Worm (Caenorhabditis elegans) whole organism, young adult: ENCODE results near the gene srw-24.
A peak's percentile ranks its signal among the peaks of the same experiment; 100 is the strongest.

Experiments used
- B0019.2 ChIP-seq: fragments of 200-800 bp; sonication (Bioruptor generic); conservative IDR thresholded peaks from 2 replicates; pipeline ENCODE4 v1.3.6; 2022; ENCODE audit warnings: missing genetic modification reagents, missing genetic modification characterization, missing compliant biosample characterization
- B0261.1 ChIP-seq: sonication (generic microtip); optimal IDR thresholded peaks from 2 replicates; lab custom pipeline; 2016; ENCODE audit warnings: mild to moderate bottlenecking, missing genetic modification characterization, moderate library complexity, missing compliant biosample characterization
- F23B12.7 ChIP-seq: sonication (generic microtip); optimal IDR thresholded peaks from 2 replicates; lab custom pipeline; 2017; ENCODE audit warnings: missing genetic modification characterization, mild to moderate bottlenecking, missing compliant biosample characterization, antibody characterized with exemption, moderate library complexity; ENCODE audit not compliant: insufficient read depth
- F33H1.4 ChIP-seq: fragments of 200-800 bp; sonication (Bioruptor generic); IDR thresholded peaks from 2 replicates; pipeline ENCODE4 v1.3.6; 2022; ENCODE audit warnings: missing genetic modification reagents, missing genetic modification characterization, missing compliant biosample characterization
- F39B2.1 ChIP-seq: fragments of 200-800 bp; sonication (Bioruptor generic); IDR thresholded peaks from 2 replicates; pipeline ENCODE4 v1.3.6; 2022; ENCODE audit warnings: missing genetic modification reagents, missing genetic modification characterization, missing compliant biosample characterization
- F49E8.2 ChIP-seq: sonication (generic microtip); optimal IDR thresholded peaks from 3 replicates; lab custom pipeline; 2017; ENCODE audit warnings: missing genetic modification characterization, mild to moderate bottlenecking, missing compliant biosample characterization, antibody characterized with exemption, moderate library complexity; ENCODE audit not compliant: insufficient read depth
- F55B11.4 ChIP-seq: sonication (generic microtip); optimal IDR thresholded peaks from 2 replicates; lab custom pipeline; 2016; ENCODE audit warnings: missing compliant biosample characterization, missing genetic modification characterization, borderline replicate concordance; ENCODE audit not compliant: insufficient read depth
- F57A8.1 ChIP-seq: fragments of 200-800 bp; sonication (Bioruptor generic); optimal IDR thresholded peaks from 2 replicates; lab custom pipeline; 2018; ENCODE audit warnings: mild to moderate bottlenecking, missing genetic modification characterization, moderate library complexity, missing compliant biosample characterization
- T26A5.8 ChIP-seq: sonication (generic microtip); optimal IDR thresholded peaks from 2 replicates; lab custom pipeline; 2016; ENCODE audit warnings: missing genetic modification characterization, missing compliant biosample characterization
- Y53G8AR.9 ChIP-seq: fragments of 200-800 bp; sonication (Bioruptor generic); conservative IDR thresholded peaks from 2 replicates; pipeline ENCODE4 v1.3.6; 2022; ENCODE audit warnings: missing genetic modification reagents, missing genetic modification characterization, missing compliant biosample characterization
- Y56A3A.18 ChIP-seq: fragments of 200-800 bp; sonication (Bioruptor generic); IDR thresholded peaks from 2 replicates; pipeline ENCODE4 v1.3.6; 2022; ENCODE audit warnings: missing genetic modification reagents, missing genetic modification characterization, missing compliant biosample characterization
- Y95B8A.8 ChIP-seq: fragments of 200-800 bp; sonication (Bioruptor generic); IDR thresholded peaks from 2 replicates; pipeline ENCODE4 v1.3.6; 2022; ENCODE audit warnings: missing genetic modification reagents, missing genetic modification characterization, missing compliant biosample characterization
- ama-1 ChIP-seq, 3 experiments: fragments of 150-350 bp in 1 of 3; sonication (generic microtip) in 2 of 3; optimal IDR thresholded peaks; 2 replicates each; lab custom pipeline; 2014 to 2018; ENCODE audit warnings: missing biosample characterization in 2 of 3, missing genetic modification characterization in 2 of 3, missing genetic modification reagents in 2 of 3
- athp-1 ChIP-seq: sonication (generic microtip); optimal IDR thresholded peaks from 2 replicates; lab custom pipeline; 2017; ENCODE audit warnings: mild to moderate bottlenecking, missing genetic modification characterization, missing compliant biosample characterization
- attf-3 ChIP-seq: fragments of 200-800 bp; sonication (Bioruptor generic); conservative IDR thresholded peaks from 2 replicates; pipeline ENCODE4 v1.3.6; 2022; ENCODE audit warnings: missing genetic modification reagents, missing genetic modification characterization, missing compliant biosample characterization
- attf-5 ChIP-seq: fragments of 200-800 bp; sonication (Bioruptor generic); optimal IDR thresholded peaks from 2 replicates; lab custom pipeline; 2018; ENCODE audit warnings: mild to moderate bottlenecking, missing genetic modification characterization, missing compliant biosample characterization
- bed-2 ChIP-seq: fragments of 200-800 bp; sonication (Bioruptor generic); IDR thresholded peaks from 2 replicates; pipeline ENCODE4 v1.3.6; 2022; ENCODE audit warnings: missing genetic modification reagents, missing genetic modification characterization, missing compliant biosample characterization
- cebp-1 ChIP-seq, 2 experiments: fragments of 200-800 bp in 1 of 2; sonication (Bioruptor generic) in 1 of 2; sonication (generic microtip) in 1 of 2; IDR thresholded peaks in 1 of 2; optimal IDR thresholded peaks in 1 of 2; 2 replicates each; pipeline versions ENCODE4 v1.3.6 to Lab custom; 2017 to 2022; ENCODE audit warnings: missing compliant biosample characterization in 2 of 2, missing genetic modification characterization in 2 of 2, mild to moderate bottlenecking in 1 of 2, missing genetic modification reagents in 1 of 2, moderate library complexity in 1 of 2
- ceh-58 ChIP-seq: fragments of 200-800 bp; sonication (Bioruptor generic); IDR thresholded peaks from 2 replicates; pipeline ENCODE4 v1.3.6; 2022; ENCODE audit warnings: missing genetic modification characterization, missing compliant biosample characterization
- ceh-79 ChIP-seq: sonication (generic microtip); optimal IDR thresholded peaks from 2 replicates; lab custom pipeline; 2017; ENCODE audit warnings: mild to moderate bottlenecking, missing genetic modification characterization, missing compliant biosample characterization
- die-1 ChIP-seq: sonication (generic microtip); optimal IDR thresholded peaks from 2 replicates; lab custom pipeline; 2016; ENCODE audit warnings: missing genotype, mild to moderate bottlenecking, missing genetic modification characterization, missing compliant biosample characterization
- dox-1 ChIP-seq: fragments of 200-800 bp; sonication (Bioruptor generic); IDR thresholded peaks from 2 replicates; pipeline ENCODE4 v1.3.6; 2022; ENCODE audit warnings: missing genetic modification reagents, missing genetic modification characterization, missing compliant biosample characterization
- egl-44 ChIP-seq: fragments of 200-800 bp; sonication (Bioruptor generic); IDR thresholded peaks from 2 replicates; pipeline ENCODE4 v1.3.6; 2022; ENCODE audit warnings: missing genetic modification reagents, missing genetic modification characterization, missing compliant biosample characterization
- ekl-4 ChIP-seq: fragments of 200-800 bp; sonication (Bioruptor generic); IDR thresholded peaks from 2 replicates; pipeline ENCODE4 v1.3.6; 2022; ENCODE audit warnings: missing genetic modification reagents, missing genetic modification characterization, missing compliant biosample characterization
- hlh-26 ChIP-seq: fragments of 200-800 bp; sonication (Bioruptor generic); conservative IDR thresholded peaks from 2 replicates; pipeline ENCODE4 v1.3.6; 2022; ENCODE audit warnings: missing genetic modification reagents, missing genetic modification characterization, missing compliant biosample characterization
- hmg-1.2 ChIP-seq: fragments of 200-800 bp; sonication (Bioruptor generic); IDR thresholded peaks from 2 replicates; pipeline ENCODE4 v1.3.6; 2022; ENCODE audit warnings: missing genetic modification reagents, missing genetic modification characterization, missing compliant biosample characterization
- hrde-1 ChIP-seq: sonication (generic microtip); optimal IDR thresholded peaks from 2 replicates; lab custom pipeline; 2016; ENCODE audit warnings: missing genetic modification characterization, mild to moderate bottlenecking, missing compliant biosample characterization, moderate library complexity, missing genotype, missing genetic modification reagents, borderline replicate concordance
- lin-26 ChIP-seq: fragments of 200-800 bp; sonication (Bioruptor generic); IDR thresholded peaks from 2 replicates; pipeline ENCODE4 v1.3.6; 2022; ENCODE audit warnings: missing genetic modification reagents, missing genetic modification characterization, missing compliant biosample characterization
- lsl-1 ChIP-seq: fragments of 200-800 bp; sonication (Bioruptor generic); optimal IDR thresholded peaks from 2 replicates; lab custom pipeline; 2018; ENCODE audit warnings: mild to moderate bottlenecking, missing genetic modification characterization, moderate library complexity, missing compliant biosample characterization
- madf-8 ChIP-seq: fragments of 200-800 bp; sonication (Bioruptor generic); conservative IDR thresholded peaks from 2 replicates; pipeline ENCODE4 v1.3.6; 2022; ENCODE audit warnings: missing genetic modification reagents, missing genetic modification characterization, missing compliant biosample characterization
- nhr-179 ChIP-seq: sonication (generic microtip); optimal IDR thresholded peaks from 2 replicates; lab custom pipeline; 2016; ENCODE audit warnings: mild to moderate bottlenecking, missing genetic modification characterization, missing compliant biosample characterization
- nhr-80 ChIP-seq: sonication (generic microtip); optimal IDR thresholded peaks from 2 replicates; lab custom pipeline; 2016; ENCODE audit warnings: missing genetic modification characterization, missing compliant biosample characterization
- pbrm-1 ChIP-seq: fragments of 200-800 bp; sonication (Bioruptor generic); IDR thresholded peaks from 2 replicates; pipeline ENCODE4 v1.3.6; 2022; ENCODE audit warnings: missing genetic modification reagents, missing genetic modification characterization, missing compliant biosample characterization
- rcor-1 ChIP-seq: fragments of 200-800 bp; sonication (Bioruptor generic); IDR thresholded peaks from 2 replicates; pipeline ENCODE4 v1.3.6; 2022; ENCODE audit warnings: missing genetic modification reagents, missing genetic modification characterization, missing compliant biosample characterization
- sea-2 ChIP-seq: fragments of 200-800 bp; sonication (Bioruptor generic); IDR thresholded peaks from 2 replicates; pipeline ENCODE4 v1.3.6; 2022; ENCODE audit warnings: missing genetic modification characterization, missing compliant biosample characterization
- snpc-1.1 ChIP-seq: sonication (generic microtip); optimal IDR thresholded peaks from 2 replicates; lab custom pipeline; 2017; ENCODE audit warnings: missing genetic modification characterization, mild to moderate bottlenecking, missing compliant biosample characterization, antibody characterized with exemption, moderate library complexity, missing genotype, missing genetic modification reagents; ENCODE audit not compliant: insufficient read depth
- snpc-1.3 ChIP-seq: sonication (generic microtip); optimal IDR thresholded peaks from 2 replicates; lab custom pipeline; 2017; ENCODE audit warnings: missing genetic modification characterization, mild to moderate bottlenecking, missing compliant biosample characterization, antibody characterized with exemption, moderate library complexity, missing genotype, missing genetic modification reagents; ENCODE audit not compliant: insufficient read depth
- snpc-4 ChIP-seq, 5 experiments: fragments of 150-350 bp in 1 of 5; sonication (generic microtip) in 4 of 5; optimal IDR thresholded peaks; 2 replicates each; lab custom pipeline; 2014 to 2018; ENCODE audit warnings: missing genetic modification characterization in 5 of 5, missing biosample characterization in 3 of 5, antibody characterized with exemption in 2 of 5, mild to moderate bottlenecking in 2 of 5, missing compliant biosample characterization in 2 of 5, missing genotype in 2 of 5, moderate library complexity in 2 of 5, missing genetic modification reagents in 1 of 5
- tlf-1 ChIP-seq: fragments of 200-800 bp; sonication (Bioruptor generic); optimal IDR thresholded peaks from 2 replicates; lab custom pipeline; 2018; ENCODE audit warnings: mild to moderate bottlenecking, missing genetic modification characterization, missing compliant biosample characterization
- unc-130 ChIP-seq: sonication (generic microtip); optimal IDR thresholded peaks from 2 replicates; lab custom pipeline; 2016; ENCODE audit warnings: missing genetic modification reagents, missing genetic modification characterization, missing compliant biosample characterization
- xnd-1 ChIP-seq: sonication (generic microtip); optimal IDR thresholded peaks from 2 replicates; lab custom pipeline; 2016; ENCODE audit warnings: missing genotype, missing genetic modification reagents, missing genetic modification characterization, missing compliant biosample characterization
- ztf-18 ChIP-seq: sonication (generic microtip); optimal IDR thresholded peaks from 2 replicates; lab custom pipeline; 2016; ENCODE audit warnings: missing genotype, mild to moderate bottlenecking, missing genetic modification characterization, missing compliant biosample characterization
- ztf-22 ChIP-seq: fragments of 200-800 bp; sonication (Bioruptor generic); optimal IDR thresholded peaks from 2 replicates; lab custom pipeline; 2018; ENCODE audit warnings: mild to moderate bottlenecking, missing genetic modification characterization, moderate library complexity, missing compliant biosample characterization

The srw-24 gene

DNA sequence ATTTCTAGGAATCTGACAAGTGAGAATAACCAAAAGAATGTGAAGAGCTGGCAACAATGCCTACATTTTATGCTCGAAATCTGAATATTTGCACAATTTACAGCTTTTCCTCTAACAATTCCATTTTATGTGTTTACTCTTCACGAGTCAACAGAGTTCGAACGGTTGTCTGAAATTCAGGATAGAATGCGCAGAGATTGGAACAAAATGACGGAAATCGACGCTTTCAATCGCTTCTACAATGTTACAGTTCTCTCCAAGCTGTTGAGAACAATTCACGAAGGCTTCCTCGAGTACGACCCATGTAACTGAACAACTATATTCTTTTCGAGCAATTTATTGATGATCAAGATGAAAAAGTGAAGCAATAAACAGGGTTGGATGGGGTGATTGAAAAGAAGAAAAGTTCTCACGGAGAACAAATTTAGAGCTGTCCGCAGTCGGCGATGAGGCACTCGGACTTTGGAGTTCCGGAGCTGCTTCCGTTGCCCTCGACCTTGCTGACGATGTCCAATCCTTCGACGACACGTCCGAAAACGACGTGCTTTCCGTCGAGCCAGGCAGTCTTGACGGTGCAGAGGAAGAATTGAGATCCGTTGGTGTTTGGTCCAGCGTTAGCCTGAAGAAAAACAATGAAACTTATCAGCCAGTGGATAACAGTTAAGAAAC lies 37.4 kb upstream of the srw-24 start, which contains the start of gene Y75B12B.3 (continued):
- TF ChIP-seq snpc-4 (GFP tag; optimal IDR thresholded peaks at IDR 0.05; lab: Kevin White, UChicago), result peak; percentile 48
- TF ChIP-seq snpc-4 (tag; optimal IDR thresholded peaks at IDR 0.05; lab: Kevin White, UChicago), result peak in 2 of 4 experiments; percentile 0 to 37
- no peak for TF ChIP-seq nhr-80 (tag; lab: Kevin White, UChicago)
- no peak for TF ChIP-seq snpc-1.1 (tag; lab: Kevin White, UChicago)
- TF ChIP-seq unc-130 (GFP tag; lab: Kevin White, UChicago), result no peak
- TF ChIP-seq lin-26 (GFP tag; lab: Robert Waterston, UW), result peak; percentile 77
- TF ChIP-seq die-1 (tag; lab: Kevin White, UChicago), result peak; percentile 36
- TF ChIP-seq Y53G8AR.9 (GFP tag; lab: Robert Waterston, UW), result peak; percentile 67; the same call in 1 of the 2 replicates
- no peak for TF ChIP-seq nhr-179 (tag; lab: Kevin White, UChicago)
- TF ChIP-seq ztf-22 (GFP tag; lab: Kevin White, UChicago), result no peak
- TF ChIP-seq bed-2, result no peak
- TF ChIP-seq Y56A3A.18 (GFP tag; lab: Robert Waterston, UW), result peak; percentile 41; the same call in 1 of the 2 replicates
- peak; percentile 84 for TF ChIP-seq F49E8.2
- TF ChIP-seq Y95B8A.8 (GFP tag; lab: Robert Waterston, UW), result 0 out of 2 replicates have a peak, but pooled peaks have one; percentile 5
- TF ChIP-seq snpc-1.3 (tag; lab: Kevin White, UChicago), result peak; percentile 43
- peak; percentile 10; the same call in 1 of the 2 replicates for TF ChIP-seq madf-8
- TF ChIP-seq attf-3, result no peak
- TF ChIP-seq xnd-1 (tag; lab: Kevin White, UChicago), result peak; percentile 11
- TF ChIP-seq ceh-58 (GFP tag; lab: Robert Waterston, UW), result no peak
- TF ChIP-seq B0019.2 (GFP tag; lab: Robert Waterston, UW), result no peak
- no peak for TF ChIP-seq hlh-26 (GFP tag; lab: Robert Waterston, UW)
- TF ChIP-seq F33H1.4, result no peak
- no peak for TF ChIP-seq F23B12.7 (tag; lab: Kevin White, UChicago)
- TF ChIP-seq rcor-1 (GFP tag; lab: Robert Waterston, UW), result peak; percentile 5; the same call in 1 of the 2 replicates
- TF ChIP-seq ekl-4 (GFP tag; lab: Robert Waterston, UW), result peak; percentile 76; the same call in 1 of the 2 replicates
- TF ChIP-seq dox-1 (GFP tag; lab: Robert Waterston, UW), result peak; percentile 32; the same call in 1 of the 2 replicates
- TF ChIP-seq B0261.1, result peak; percentile 7
- peak; percentile 47 for TF ChIP-seq lsl-1 (GFP tag; lab: Kevin White, UChicago)
- peak; percentile 46 for TF ChIP-seq athp-1 (tag; lab: Kevin White, UChicago)
- peak; percentile 73 for TF ChIP-seq ama-1 (optimal IDR thresholded peaks at IDR 0.05; lab: Kevin White, UChicago)
- peak in 1 of 2 experiments; percentile 9 for TF ChIP-seq ama-1 (GFP tag; optimal IDR thresholded peaks at IDR 0.05; lab: Kevin White, UChicago)
- TF ChIP-seq hmg-1.2 (GFP tag; lab: Robert Waterston, UW), result 0 out of 2 replicates have a peak, but pooled peaks have one; percentile 10
- TF ChIP-seq ztf-18 (tag; lab: Kevin White, UChicago), result peak; percentile 54
- no peak for TF ChIP-seq sea-2
- TF ChIP-seq egl-44 (GFP tag; lab: Robert Waterston, UW), result 0 out of 2 replicates have a peak, but pooled peaks have one; percentile 17
- TF ChIP-seq tlf-1, result peak; percentile 51
- TF ChIP-seq F39B2.1, result peak; percentile 27; the same call in 1 of the 2 replicates
- TF ChIP-seq pbrm-1 (GFP tag; lab: Robert Waterston, UW), result 0 out of 2 replicates have a peak, but pooled peaks have one; percentile 52
- TF ChIP-seq ceh-79, result peak; percentile 73
- no peak for TF ChIP-seq cebp-1 (GFP tag; IDR thresholded peaks at IDR 0.05; lab: Robert Waterston, UW)
- TF ChIP-seq cebp-1 (tag; optimal IDR thresholded peaks at IDR 0.05; lab: Kevin White, UChicago), result peak; percentile 29
- peak; percentile 24 for TF ChIP-seq T26A5.8 (tag; lab: Kevin White, UChicago)
- no peak for TF ChIP-seq F55B11.4 (tag; lab: Kevin White, UChicago)
- peak; percentile 64 for TF ChIP-seq hrde-1 (tag; lab: Kevin White, UChicago)
- TF ChIP-seq attf-5 (GFP tag; lab: Kevin White, UChicago), result peak; percentile 48
- no peak for TF ChIP-seq F57A8.1 (GFP tag; lab: Kevin White, UChicago)
